Worm (Caenorhabditis elegans): Measurements from ENCODE around the gene T04B2.7.

Gene T04B2.7

DNA sequence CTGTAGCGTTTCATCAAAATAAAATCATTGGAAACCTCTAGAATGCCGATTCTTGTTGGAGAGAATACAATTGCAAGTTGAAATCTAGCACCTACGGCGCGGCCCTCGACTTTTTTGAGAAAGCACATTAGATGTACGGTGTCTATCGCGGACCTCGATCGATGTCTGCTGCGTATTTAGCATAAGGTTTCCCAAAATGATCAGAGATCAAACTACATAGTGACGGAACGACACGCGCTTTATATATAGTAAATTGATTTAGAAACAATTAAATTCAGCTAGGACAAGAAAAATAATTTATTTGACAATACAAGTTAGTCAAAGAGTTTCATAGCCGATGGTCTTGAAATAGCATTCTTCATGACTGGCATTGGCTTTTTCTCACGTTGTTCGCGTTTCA, 29.9 kb downstream of the T04B2.7 start:
- TF ChIP-seq peb-1 (tag; optimal IDR thresholded peaks at IDR 0.05), result no peak
- no peak for TF ChIP-seq ZK546.5 (tag; optimal IDR thresholded peaks at IDR 0.05)
- no peak for TF ChIP-seq mab-5 (tag; optimal IDR thresholded peaks at IDR 0.05)
- no peak for TF ChIP-seq sem-4 (tag; optimal IDR thresholded peaks at IDR 0.05)
- no peak for TF ChIP-seq skn-1 (tag; optimal IDR thresholded peaks at IDR 0.05)
- no peak for TF ChIP-seq unc-62 (GFP tag; optimal IDR thresholded peaks at IDR 0.05)
- no peak for TF ChIP-seq snpc-4 (tag; optimal IDR thresholded peaks at IDR 0.05)
- no peak for TF ChIP-seq nhr-77 (tag; optimal IDR thresholded peaks at IDR 0.05)
- no peak for TF ChIP-seq lin-13 (GFP tag; optimal IDR thresholded peaks at IDR 0.05)
- no peak for TF ChIP-seq Y55F3AM.14 (GFP tag; optimal IDR thresholded peaks at IDR 0.05)
- no peak for TF ChIP-seq ceh-82 (tag; optimal IDR thresholded peaks at IDR 0.05)

DNA sequence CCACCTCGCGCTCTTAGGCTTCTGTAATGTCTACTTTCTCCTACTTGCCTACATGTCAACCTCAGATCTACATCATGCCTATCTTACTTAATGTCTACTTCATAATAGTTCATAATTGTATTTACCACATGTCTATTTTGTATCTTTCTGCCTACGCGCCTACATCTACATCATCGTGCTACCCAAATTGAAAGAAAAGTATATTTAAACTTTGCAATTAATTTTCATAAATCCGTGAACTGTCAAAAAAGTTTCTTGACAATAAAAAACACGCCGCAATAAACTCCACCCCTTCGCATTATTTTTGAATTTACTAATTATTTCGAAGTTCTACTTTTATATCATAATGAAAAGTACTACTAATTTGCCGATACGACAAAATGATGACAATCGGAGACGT, 33.0 kb downstream of the T04B2.7 start, which contains the start of gene F44D12.8:
TSS of gene F44D12.8 (plus strand) at position 301 of the 400 bp plus-strand sequence.
- no peak for TF ChIP-seq ceh-82 (tag; optimal IDR thresholded peaks at IDR 0.05)
- no peak for TF ChIP-seq elt-3 (tag; optimal IDR thresholded peaks at IDR 0.05)
- no peak for TF ChIP-seq nhr-6 (tag; optimal IDR thresholded peaks at IDR 0.05)
- TF ChIP-seq crh-2 (tag; optimal IDR thresholded peaks at IDR 0.05), result no peak
- TF ChIP-seq sma-9 (GFP tag; optimal IDR thresholded peaks at IDR 0.05), result no peak
- no peak for TF ChIP-seq sma-9 (tag; optimal IDR thresholded peaks at IDR 0.05)
- TF ChIP-seq nhr-10 (tag; optimal IDR thresholded peaks at IDR 0.05), result no peak
- no peak for TF ChIP-seq mbf-1 (tag; optimal IDR thresholded peaks at IDR 0.05)
- no peak for TF ChIP-seq ama-1 (optimal IDR thresholded peaks at IDR 0.05)

DNA sequence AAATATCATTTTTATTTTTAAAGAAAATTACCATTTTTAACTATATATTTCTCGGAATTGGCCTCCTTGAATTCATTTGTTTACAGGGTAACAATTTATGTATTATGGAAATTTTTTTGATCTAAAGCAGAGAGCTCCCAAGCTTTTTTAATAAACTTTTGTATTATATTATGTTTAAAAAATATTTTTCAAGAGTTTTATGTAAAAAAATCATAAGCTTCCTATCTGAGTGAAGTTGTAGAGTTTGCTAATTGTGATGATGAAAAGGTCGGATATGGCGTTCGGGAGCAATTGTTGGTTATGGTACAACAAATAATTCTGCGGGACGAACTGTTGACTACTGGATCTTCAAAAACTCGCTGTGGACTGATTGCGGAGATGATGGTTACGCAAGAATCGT, 34.8 kb downstream of the T04B2.7 start, which contains the start of gene F44D12.19:
TSS of gene F44D12.19 (plus strand) at position 301 of the 400 bp plus-strand sequence.
- no peak for TF ChIP-seq ZK546.5 (tag; optimal IDR thresholded peaks at IDR 0.05)
- no peak for TF ChIP-seq mab-5 (tag; optimal IDR thresholded peaks at IDR 0.05)

DNA sequence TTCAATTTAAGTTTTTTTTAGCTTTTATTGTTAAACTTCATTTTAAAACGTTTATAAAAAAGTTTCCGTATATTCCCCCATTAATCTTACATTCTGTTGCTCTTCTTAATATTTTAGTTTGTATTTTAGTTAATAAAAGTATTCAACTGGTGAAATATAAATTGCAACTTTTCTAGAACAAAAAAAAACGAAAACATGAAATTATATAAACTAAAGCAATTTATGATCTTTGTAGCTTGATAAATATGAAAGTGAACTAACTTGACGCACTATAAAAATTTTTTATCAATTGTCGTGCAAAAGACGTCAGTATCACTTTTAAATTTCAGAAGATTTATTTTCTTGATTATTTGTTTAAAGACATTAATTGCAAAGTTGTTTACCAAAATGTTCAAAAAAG, 38.4 kb downstream of the T04B2.7 start, which contains the start of gene F44D12.2:
TSS of gene F44D12.2 (minus strand) at position 101 of the 400 bp plus-strand sequence.
- TF ChIP-seq fos-1 (tag; optimal IDR thresholded peaks at IDR 0.05) (peak; percentile 7), lin-39 (tag; optimal IDR thresholded peaks at IDR 0.05) (no peak)

DNA sequence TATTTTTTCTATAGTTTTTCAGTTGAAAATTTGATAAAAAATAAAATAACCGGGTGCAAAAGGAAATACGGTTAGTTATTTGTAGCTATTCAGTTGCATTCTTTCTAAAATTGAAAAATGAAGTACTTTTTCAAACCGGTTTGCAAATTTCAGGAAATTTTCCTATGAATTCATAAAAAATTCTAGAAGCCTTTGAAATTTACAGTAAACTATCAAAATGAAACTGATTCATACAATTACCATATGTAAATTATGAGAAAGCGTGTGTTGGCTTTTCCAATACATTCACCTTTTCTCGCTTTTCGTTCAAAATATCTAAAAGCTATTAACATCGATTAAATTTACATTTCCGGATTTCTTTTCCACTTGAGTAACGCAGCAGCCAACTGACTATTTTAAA, 39.1 kb downstream of the T04B2.7 start, which contains the start of gene ent-7:
TSS of gene ent-7 (plus strand) at position 301 of the 400 bp plus-strand sequence.
- TF ChIP-seq unc-55 (GFP tag; optimal IDR thresholded peaks at IDR 0.05) (no peak), lin-39 (tag; optimal IDR thresholded peaks at IDR 0.05) (no peak), unc-39 (tag; optimal IDR thresholded peaks at IDR 0.05) (no peak), F13H6.1 (tag; optimal IDR thresholded peaks at IDR 0.05) (no peak), nhr-237 (tag; optimal IDR thresholded peaks at IDR 0.05) (no peak), skn-1 (tag; optimal IDR thresholded peaks at IDR 0.05) (no peak), nhr-25 (tag; optimal IDR thresholded peaks at IDR 0.05) (no peak), gmeb-1 (tag; optimal IDR thresholded peaks at IDR 0.05) (no peak)

DNA sequence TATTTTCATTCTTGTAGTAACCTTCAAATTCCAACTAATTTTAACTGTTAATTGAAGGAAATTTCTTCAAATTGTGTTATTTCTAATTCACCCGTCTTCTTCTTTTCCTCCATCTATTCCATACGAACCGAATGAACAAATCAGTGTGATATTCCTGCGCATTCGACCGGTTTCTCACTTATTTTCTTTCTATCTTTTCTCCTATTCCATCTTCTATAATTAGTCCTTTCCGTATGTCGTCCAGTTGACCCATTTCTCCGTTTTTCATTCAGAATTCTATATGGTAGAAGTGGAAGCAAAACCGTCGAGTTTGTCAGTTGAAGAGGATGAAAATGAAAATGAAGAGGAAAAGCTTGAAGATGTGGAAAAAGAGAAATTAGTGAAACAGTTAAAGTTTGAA, 46.5 kb downstream of the T04B2.7 start, which contains the start of gene magu-4:
TSS of gene magu-4 (plus strand) at position 218 of the 400 bp plus-strand sequence.
- TF ChIP-seq nhr-25 (tag; optimal IDR thresholded peaks at IDR 0.05) (peak; percentile 17), gmeb-1 (tag; optimal IDR thresholded peaks at IDR 0.05) (no peak)

DNA sequence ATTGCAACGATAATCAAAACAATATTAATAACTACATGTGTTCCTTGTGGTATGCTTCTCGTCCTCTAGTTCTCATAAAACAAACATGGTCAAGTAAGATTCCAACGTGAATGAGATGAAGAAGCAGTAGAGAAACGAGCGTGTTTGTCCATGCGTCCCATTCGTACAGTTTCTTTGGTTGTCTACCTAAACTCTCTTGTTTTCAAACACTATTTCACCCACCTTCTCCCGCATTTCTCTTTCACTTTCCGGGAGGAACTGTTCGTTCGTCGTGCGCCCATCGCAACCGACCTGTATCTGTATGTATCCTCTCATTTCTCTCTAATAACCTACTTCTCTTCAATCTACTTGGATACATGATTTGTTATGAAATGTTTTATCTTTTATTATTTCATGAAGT, 48.3 kb downstream of the T04B2.7 start:
- peak; percentile 60 for TF ChIP-seq nhr-25 (tag; optimal IDR thresholded peaks at IDR 0.05)
- TF ChIP-seq egl-27 (tag; optimal IDR thresholded peaks at IDR 0.05), result no peak
- peak in 1 of 2 experiments; percentile 9 for TF ChIP-seq lsy-2 (tag; optimal IDR thresholded peaks at IDR 0.05)
- TF ChIP-seq Y55F3AM.14 (GFP tag; optimal IDR thresholded peaks at IDR 0.05), result no peak
- TF ChIP-seq nhr-12 (tag; optimal IDR thresholded peaks at IDR 0.05), result no peak
- peak; percentile 93 for TF ChIP-seq blmp-1 (tag; optimal IDR thresholded peaks at IDR 0.05; ENCODE audit: insufficient read depth)
- no peak for TF ChIP-seq ZK546.5 (tag; optimal IDR thresholded peaks at IDR 0.05)
- TF ChIP-seq ceh-16 (tag; optimal IDR thresholded peaks at IDR 0.05), result no peak
- TF ChIP-seq ztf-11 (tag; optimal IDR thresholded peaks at IDR 0.05), result no peak
- no peak for TF ChIP-seq dmd-4 (tag; optimal IDR thresholded peaks at IDR 0.05)
- TF ChIP-seq sma-9 (GFP tag; optimal IDR thresholded peaks at IDR 0.05), result no peak
- TF ChIP-seq sma-9 (tag; optimal IDR thresholded peaks at IDR 0.05), result no peak
- no peak for TF ChIP-seq unc-39 (tag; optimal IDR thresholded peaks at IDR 0.05)
- no peak for TF ChIP-seq sem-4 (tag; optimal IDR thresholded peaks at IDR 0.05)
- TF ChIP-seq fos-1 (tag; optimal IDR thresholded peaks at IDR 0.05), result peak; percentile 46
- peak in 1 of 2 experiments; percentile 19 for TF ChIP-seq mdl-1 (tag; optimal IDR thresholded peaks at IDR 0.05)
- TF ChIP-seq nhr-237 (tag; optimal IDR thresholded peaks at IDR 0.05), result no peak
- TF ChIP-seq nhr-21 (tag; optimal IDR thresholded peaks at IDR 0.05), result peak; percentile 64
- TF ChIP-seq ztf-4 (tag; optimal IDR thresholded peaks at IDR 0.05), result no peak
- no peak for TF ChIP-seq unc-55 (GFP tag; optimal IDR thresholded peaks at IDR 0.05)
- TF ChIP-seq nhr-11 (tag; optimal IDR thresholded peaks at IDR 0.05), result no peak
- no peak for TF ChIP-seq snpc-4 (tag; optimal IDR thresholded peaks at IDR 0.05)
- no peak for TF ChIP-seq nhr-10 (tag; optimal IDR thresholded peaks at IDR 0.05)
- TF ChIP-seq mab-5 (tag; optimal IDR thresholded peaks at IDR 0.05), result no peak
- no peak for TF ChIP-seq ama-1 (optimal IDR thresholded peaks at IDR 0.05)
- no peak for TF ChIP-seq lin-39 (tag; optimal IDR thresholded peaks at IDR 0.05)
- TF ChIP-seq gmeb-1 (tag; optimal IDR thresholded peaks at IDR 0.05), result no peak
- no peak for TF ChIP-seq nhr-6 (tag; optimal IDR thresholded peaks at IDR 0.05)
- TF ChIP-seq lin-11 (tag; optimal IDR thresholded peaks at IDR 0.05), result no peak
- TF ChIP-seq peb-1 (tag; optimal IDR thresholded peaks at IDR 0.05), result no peak

Data from whole organism, L2 larva.